Worm (Caenorhabditis elegans) whole organism, L1 larva: ENCODE data around the gene R09E10.5.

Experiments used
- Y116A8C.19 ChIP-seq: sonication (generic microtip); optimal IDR thresholded peaks from 2 replicates; lab custom pipeline; 2016; ENCODE audit warnings: missing compliant biosample characterization, missing genetic modification characterization, borderline replicate concordance
- alr-1 ChIP-seq: fragments of 200-800 bp; sonication (Bioruptor generic); optimal IDR thresholded peaks from 2 replicates; lab custom pipeline; 2018; ENCODE audit warnings: borderline replicate concordance, mild to moderate bottlenecking, missing genetic modification characterization, missing compliant biosample characterization
- aly-2 ChIP-seq: fragments of 150-350 bp; optimal IDR thresholded peaks from 2 replicates; lab custom pipeline; 2014; ENCODE audit warnings: missing biosample characterization, missing genetic modification characterization
- blmp-1 ChIP-seq: fragments of 150-350 bp; optimal IDR thresholded peaks from 2 replicates; lab custom pipeline; 2014; ENCODE audit warnings: missing biosample characterization, missing genetic modification characterization
- ceh-63 ChIP-seq: fragments of 200-800 bp; sonication (Bioruptor generic); optimal IDR thresholded peaks from 2 replicates; lab custom pipeline; 2018; ENCODE audit warnings: mild to moderate bottlenecking, missing genetic modification characterization, missing compliant biosample characterization
- ceh-82 ChIP-seq, 3 experiments: fragments of 150-350 bp in 1 of 3; sonication (generic microtip) in 2 of 3; optimal IDR thresholded peaks; 2 replicates each; lab custom pipeline; 2014 to 2017; ENCODE audit warnings: missing biosample characterization in 3 of 3, missing genetic modification characterization in 3 of 3
- ceh-88 ChIP-seq: fragments of 200-800 bp; sonication (Bioruptor generic); IDR thresholded peaks from 2 replicates; pipeline ENCODE4 v1.3.6; 2022; ENCODE audit warnings: missing genetic modification characterization, missing compliant biosample characterization
- ceh-90 ChIP-seq: sonication (generic microtip); optimal IDR thresholded peaks from 2 replicates; lab custom pipeline; 2016; ENCODE audit warnings: missing genetic modification characterization, missing compliant biosample characterization
- ces-1 ChIP-seq: fragments of 150-350 bp; optimal IDR thresholded peaks from 2 replicates; lab custom pipeline; 2014; ENCODE audit warnings: missing biosample characterization, missing genetic modification reagents, missing genetic modification characterization
- dpl-1 ChIP-seq, 3 experiments: fragments of 150-350 bp in 2 of 3; sonication (generic microtip) in 1 of 3; optimal IDR thresholded peaks; 2 replicates each; lab custom pipeline; 2014 to 2017; ENCODE audit warnings: missing biosample characterization in 3 of 3, missing genetic modification characterization in 3 of 3, missing genetic modification reagents in 3 of 3
- dsc-1 ChIP-seq: sonication (generic microtip); optimal IDR thresholded peaks from 2 replicates; lab custom pipeline; 2016; ENCODE audit warnings: mild to moderate bottlenecking, missing genetic modification characterization, missing compliant biosample characterization
- efl-1 ChIP-seq, 4 experiments: fragments of 150-350 bp; optimal IDR thresholded peaks in 3 of 4; peaks in 1 of 4; 1 replicate in 1 of 4; 2 replicates in 3 of 4; lab custom pipeline; 2014; ENCODE audit warnings: missing biosample characterization in 2 of 4, missing genetic modification characterization in 2 of 4, missing genetic modification reagents in 2 of 4
- egl-13 ChIP-seq: sonication (generic microtip); optimal IDR thresholded peaks from 2 replicates; lab custom pipeline; 2016; ENCODE audit warnings: missing genotype, missing genetic modification reagents, missing genetic modification characterization, missing compliant biosample characterization
- egl-27 ChIP-seq, 2 experiments: fragments of 150-350 bp in 1 of 2; sonication (generic microtip); optimal IDR thresholded peaks; 3 replicates each; lab custom pipeline; 2017 to 2018; ENCODE audit warnings: missing biosample characterization in 2 of 2, missing genetic modification characterization in 2 of 2, missing genetic modification reagents in 2 of 2
- ets-5 ChIP-seq: fragments of 200-800 bp; sonication (Bioruptor generic); IDR thresholded peaks from 2 replicates; pipeline ENCODE4 v1.3.6; 2022; ENCODE audit warnings: missing genetic modification characterization, missing compliant biosample characterization
- fkh-10 ChIP-seq: sonication (generic microtip); optimal IDR thresholded peaks from 2 replicates; lab custom pipeline; 2017; ENCODE audit warnings: missing biosample characterization, missing genetic modification reagents, missing genetic modification characterization
- fkh-8 ChIP-seq: sonication (generic microtip); optimal IDR thresholded peaks from 2 replicates; lab custom pipeline; 2016; ENCODE audit warnings: mild to moderate bottlenecking, missing genetic modification characterization, missing compliant biosample characterization
- grh-1 ChIP-seq: fragments of 200-800 bp; sonication (Bioruptor generic); IDR thresholded peaks from 2 replicates; pipeline ENCODE4 v1.3.6; 2022; ENCODE audit warnings: missing genetic modification reagents, missing genetic modification characterization, missing compliant biosample characterization
- hlh-4 ChIP-seq: sonication (generic microtip); optimal IDR thresholded peaks from 2 replicates; lab custom pipeline; 2016; ENCODE audit warnings: mild to moderate bottlenecking, missing genetic modification characterization, missing compliant biosample characterization
- hpl-2 ChIP-seq: fragments of 150-350 bp; optimal IDR thresholded peaks from 2 replicates; lab custom pipeline; 2014; ENCODE audit warnings: missing biosample characterization, missing genetic modification reagents, missing genetic modification characterization
- jun-1 ChIP-seq: fragments of 150-350 bp; optimal IDR thresholded peaks from 2 replicates; lab custom pipeline; 2014; ENCODE audit warnings: missing biosample characterization, missing genetic modification reagents, missing genetic modification characterization
- lin-14 ChIP-seq: fragments of 200-800 bp; sonication (Bioruptor generic); optimal IDR thresholded peaks from 2 replicates; lab custom pipeline; 2018; ENCODE audit warnings: mild to moderate bottlenecking, missing genetic modification characterization, moderate library complexity, missing compliant biosample characterization
- lin-35 ChIP-seq, 2 experiments: fragments of 150-350 bp; optimal IDR thresholded peaks; 2 replicates each; lab custom pipeline; 2014; ENCODE audit warnings: missing biosample characterization in 2 of 2, missing genetic modification characterization in 2 of 2, missing genetic modification reagents in 2 of 2
- lin-39 ChIP-seq: fragments of 150-350 bp; optimal IDR thresholded peaks from 2 replicates; lab custom pipeline; 2014; ENCODE audit warnings: missing biosample characterization, missing genetic modification reagents, missing genetic modification characterization
- lir-3 ChIP-seq: sonication (generic microtip); optimal IDR thresholded peaks from 2 replicates; lab custom pipeline; 2016; ENCODE audit warnings: mild to moderate bottlenecking, missing genetic modification characterization, moderate library complexity, missing compliant biosample characterization; ENCODE audit not compliant: poor library complexity
- lsy-2 ChIP-seq, 2 experiments: fragments of 150-350 bp; optimal IDR thresholded peaks; 2 replicates each; lab custom pipeline; 2014; ENCODE audit warnings: missing biosample characterization in 2 of 2, missing genetic modification characterization in 2 of 2
- mab-9 ChIP-seq: fragments of 200-800 bp; sonication (Bioruptor generic); IDR thresholded peaks from 2 replicates; pipeline ENCODE4 v1.3.6; 2022; ENCODE audit warnings: missing genetic modification reagents, missing genetic modification characterization, missing compliant biosample characterization
- mep-1 ChIP-seq: fragments of 150-350 bp; optimal IDR thresholded peaks from 2 replicates; lab custom pipeline; 2014; ENCODE audit warnings: missing biosample characterization, missing genetic modification characterization
- nhr-20 ChIP-seq: sonication (generic microtip); optimal IDR thresholded peaks from 2 replicates; lab custom pipeline; 2016; ENCODE audit warnings: mild to moderate bottlenecking, missing genetic modification characterization, missing compliant biosample characterization
- nhr-71 ChIP-seq: sonication (generic microtip); optimal IDR thresholded peaks from 2 replicates; lab custom pipeline; 2016; ENCODE audit warnings: mild to moderate bottlenecking, missing genetic modification characterization, moderate library complexity, missing compliant biosample characterization
- nhr-77 ChIP-seq: fragments of 150-350 bp; optimal IDR thresholded peaks from 2 replicates; lab custom pipeline; 2014; ENCODE audit warnings: missing biosample characterization, missing genetic modification characterization
- nhr-85 ChIP-seq: sonication (generic microtip); peaks from one replicate; lab custom pipeline; 2016; ENCODE audit warnings: missing genetic modification characterization, inconsistent platforms, missing compliant biosample characterization
- pax-3 ChIP-seq: fragments of 200-800 bp; sonication (Bioruptor generic); optimal IDR thresholded peaks from 2 replicates; lab custom pipeline; 2018; ENCODE audit warnings: mild to moderate bottlenecking, missing genetic modification characterization, moderate library complexity, missing compliant biosample characterization
- rnt-1 ChIP-seq: sonication (generic microtip); optimal IDR thresholded peaks from 2 replicates; lab custom pipeline; 2016; ENCODE audit warnings: mild to moderate bottlenecking, missing genetic modification characterization, moderate library complexity, missing compliant biosample characterization
- snu-23 ChIP-seq: sonication (generic microtip); optimal IDR thresholded peaks from 2 replicates; lab custom pipeline; 2016; ENCODE audit warnings: missing genetic modification characterization, missing compliant biosample characterization
- sox-4 ChIP-seq: sonication (generic microtip); optimal IDR thresholded peaks from 2 replicates; lab custom pipeline; 2016; ENCODE audit warnings: missing genetic modification characterization, missing compliant biosample characterization
- sptf-1 ChIP-seq: fragments of 150-350 bp; optimal IDR thresholded peaks from 2 replicates; lab custom pipeline; 2014; ENCODE audit warnings: missing biosample characterization, missing genetic modification characterization
- sup-37 ChIP-seq: fragments of 200-800 bp; sonication (Bioruptor generic); optimal IDR thresholded peaks from 2 replicates; lab custom pipeline; 2018; ENCODE audit warnings: mild to moderate bottlenecking, missing genetic modification characterization, missing compliant biosample characterization
- swsn-7 ChIP-seq: sonication (generic microtip); optimal IDR thresholded peaks from 2 replicates; lab custom pipeline; 2016; ENCODE audit warnings: missing genetic modification characterization, missing compliant biosample characterization
- tbx-2 ChIP-seq: sonication (generic microtip); optimal IDR thresholded peaks from 2 replicates; lab custom pipeline; 2016; ENCODE audit warnings: missing genetic modification characterization, missing compliant biosample characterization
- tlp-1 ChIP-seq: fragments of 150-350 bp; optimal IDR thresholded peaks from 2 replicates; lab custom pipeline; 2014; ENCODE audit warnings: missing biosample characterization, missing genetic modification characterization
- unc-130 ChIP-seq: fragments of 150-350 bp; optimal IDR thresholded peaks from 2 replicates; lab custom pipeline; 2017; ENCODE audit warnings: missing biosample characterization, missing genetic modification characterization, inconsistent platforms
- unc-86 ChIP-seq: sonication (generic microtip); optimal IDR thresholded peaks from 2 replicates; lab custom pipeline; 2016; ENCODE audit warnings: missing genetic modification characterization, missing compliant biosample characterization
- vab-15 ChIP-seq: sonication (generic microtip); optimal IDR thresholded peaks from 2 replicates; lab custom pipeline; 2017; ENCODE audit warnings: missing genotype, mild to moderate bottlenecking, missing genetic modification characterization, missing compliant biosample characterization
- xbp-1 ChIP-seq: sonication (generic microtip); optimal IDR thresholded peaks from 2 replicates; lab custom pipeline; 2016; ENCODE audit warnings: missing genetic modification characterization, missing compliant biosample characterization

The R09E10.5 gene

ce11 chrIV:10345990-10346389 is 43.9 kb upstream of the R09E10.5 start (continued):
- TF ChIP-seq rnt-1, result peak; percentile 64
- no peak for TF ChIP-seq ceh-63
- TF ChIP-seq lir-3 (tag; lab: Kevin White, UChicago), result peak; percentile 8
- TF ChIP-seq nhr-85 (tag; lab: Kevin White, UChicago), result peak; percentile 39
- TF ChIP-seq jun-1 (tag; lab: Kevin White, UChicago), result peak; percentile 4
- no peak for TF ChIP-seq unc-130 (tag; lab: Kevin White, UChicago)
- TF ChIP-seq lin-39 (tag; lab: Kevin White, UChicago), result no peak
- no peak for TF ChIP-seq alr-1
- TF ChIP-seq dpl-1 (GFP tag; optimal IDR thresholded peaks at IDR 0.05; lab: Kevin White, UChicago), result peak in 2 of 3 experiments; percentile 32

DNA sequence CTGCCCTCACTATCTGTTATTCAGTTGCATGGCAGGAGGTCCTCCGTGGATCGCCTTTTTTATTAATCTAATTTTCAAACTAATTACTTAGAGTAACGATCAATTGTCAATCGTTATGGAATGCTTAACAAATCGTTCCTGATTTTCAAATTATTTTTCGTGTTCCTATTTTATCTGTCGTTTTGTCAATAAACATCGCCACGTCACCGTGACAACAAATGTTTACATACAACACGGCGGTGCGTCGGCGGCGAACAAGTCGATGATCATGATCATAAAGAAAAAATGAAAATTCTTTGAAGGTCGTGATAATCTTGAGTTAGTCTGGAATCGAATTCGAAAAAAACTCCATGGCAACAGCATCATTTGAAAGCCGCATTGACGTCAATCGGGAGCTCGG is 43.4 kb upstream of the R09E10.5 start:
- TF ChIP-seq dsc-1, result peak; percentile 15
- TF ChIP-seq nhr-85 (tag; lab: Kevin White, UChicago), result no peak
- TF ChIP-seq ceh-90 (tag; lab: Kevin White, UChicago), result no peak
- no peak for TF ChIP-seq nhr-77
- TF ChIP-seq aly-2 (tag; lab: Kevin White, UChicago), result no peak
- TF ChIP-seq ces-1 (GFP tag; lab: Kevin White, UChicago), result no peak
- no peak for TF ChIP-seq hpl-2 (GFP tag; lab: Kevin White, UChicago)

ce11 chrIV:10344621-10345020 is 42.5 kb upstream of the R09E10.5 start:
- TF ChIP-seq fkh-8 (tag; lab: Kevin White, UChicago) (peak; percentile 52), mep-1 (tag; lab: Kevin White, UChicago) (peak; percentile 61), sox-4 (no peak), ceh-82 (tag; optimal IDR thresholded peaks at IDR 0.05; lab: Kevin White, UChicago) (peak in 2 of 3 experiments; percentile 14 to 63), hlh-4 (tag; lab: Kevin White, UChicago) (no peak), lin-35 (GFP tag; optimal IDR thresholded peaks at IDR 0.05; lab: Kevin White, UChicago) (peak in 1 of 2 experiments; percentile 22), nhr-71 (tag; lab: Kevin White, UChicago) (peak; percentile 56), rnt-1 (peak; percentile 70), lsy-2 (tag; optimal IDR thresholded peaks at IDR 0.05; lab: Kevin White, UChicago) (peak; percentile 28 to 43), xbp-1 (tag; lab: Kevin White, UChicago) (peak; percentile 23), tbx-2 (peak; percentile 55), sptf-1 (tag; lab: Kevin White, UChicago) (no peak), pax-3 (tag; lab: Kevin White, UChicago) (no peak), swsn-7 (tag; lab: Kevin White, UChicago) (peak; percentile 46), efl-1 (optimal IDR thresholded peaks at IDR 0.05; lab: Kevin White, UChicago) (peak in 1 of 2 experiments; percentile 41), efl-1 (GFP tag; optimal IDR thresholded peaks at IDR 0.05 in 1 of 2; lab: Kevin White, UChicago) (no peak), lin-14 (peak; percentile 80), fkh-10 (GFP tag; lab: Kevin White, UChicago) (peak; percentile 15), nhr-85 (tag; lab: Kevin White, UChicago) (no peak), unc-86 (tag; lab: Kevin White, UChicago) (no peak), nhr-20 (no peak), egl-13 (peak; percentile 20), snu-23 (GFP tag; lab: Kevin White, UChicago) (peak; percentile 55), dsc-1 (peak; percentile 24), vab-15 (tag; lab: Kevin White, UChicago) (no peak)

- TF ChIP-seq mab-9 (GFP tag; lab: Robert Waterston, UW), result 0 out of 2 replicates have a peak, but pooled peaks have one; percentile 10
- peak; percentile 67 for TF ChIP-seq lin-39 (tag; lab: Kevin White, UChicago)
- TF ChIP-seq dsc-1, result peak; percentile 64
- peak; percentile 39 for TF ChIP-seq nhr-77
- TF ChIP-seq dpl-1 (GFP tag; optimal IDR thresholded peaks at IDR 0.05; lab: Kevin White, UChicago), result peak in 1 of 3 experiments; percentile 5
- peak; percentile 32 for TF ChIP-seq sox-4
- peak; percentile 88 for TF ChIP-seq fkh-8 (tag; lab: Kevin White, UChicago)
- TF ChIP-seq grh-1 (GFP tag; lab: Robert Waterston, UW), result peak; percentile 31
- TF ChIP-seq tbx-2, result peak; percentile 9
- TF ChIP-seq Y116A8C.19 (tag; lab: Kevin White, UChicago), result no peak
- no peak for TF ChIP-seq ceh-88 (GFP tag; lab: Robert Waterston, UW)
- no peak for TF ChIP-seq unc-86 (tag; lab: Kevin White, UChicago)
- peak; percentile 98 for TF ChIP-seq blmp-1 (tag; lab: Kevin White, UChicago)
- no peak for TF ChIP-seq ets-5 (GFP tag; lab: Robert Waterston, UW)
- TF ChIP-seq egl-27 (tag; optimal IDR thresholded peaks at IDR 0.05; lab: Kevin White, UChicago), result peak in 1 of 2 experiments; percentile 45
- peak; percentile 2 for TF ChIP-seq sup-37
- peak; percentile 71 for TF ChIP-seq rnt-1
- peak; percentile 28 to 33 for TF ChIP-seq efl-1 (optimal IDR thresholded peaks at IDR 0.05; lab: Kevin White, UChicago)
- TF ChIP-seq efl-1 (GFP tag; optimal IDR thresholded peaks at IDR 0.05 in 1 of 2; lab: Kevin White, UChicago), result peak in 1 of 2 experiments; percentile 93
- peak; percentile 78 for TF ChIP-seq pax-3 (tag; lab: Kevin White, UChicago)
- peak; percentile 85 for TF ChIP-seq nhr-71 (tag; lab: Kevin White, UChicago)
- no peak for TF ChIP-seq tlp-1 (tag; lab: Kevin White, UChicago)
- TF ChIP-seq swsn-7 (tag; lab: Kevin White, UChicago), result peak; percentile 64
These were observed 40.2 kb upstream of the R09E10.5 start for ce11 chrIV:10342361-10342706.
